Worm (Caenorhabditis elegans) whole organism, L1 larva: ENCODE measurements around the gene T28C12.2.

ENCODE experiments used
- C16A3.4 ChIP-seq: fragments of 150-350 bp; optimal IDR thresholded peaks from 2 replicates; lab custom pipeline; 2014; ENCODE audit warnings: missing biosample characterization, missing genetic modification characterization
- F16B12.6 ChIP-seq: fragments of 150-350 bp; optimal IDR thresholded peaks from 2 replicates; lab custom pipeline; 2014; ENCODE audit warnings: missing biosample characterization, missing genetic modification characterization
- aly-2 ChIP-seq: fragments of 150-350 bp; optimal IDR thresholded peaks from 2 replicates; lab custom pipeline; 2014; ENCODE audit warnings: missing biosample characterization, missing genetic modification characterization
- blmp-1 ChIP-seq: fragments of 150-350 bp; optimal IDR thresholded peaks from 2 replicates; lab custom pipeline; 2014; ENCODE audit warnings: missing biosample characterization, missing genetic modification characterization
- ceh-8 ChIP-seq: fragments of 200-800 bp; sonication (Bioruptor generic); optimal IDR thresholded peaks from 2 replicates; lab custom pipeline; 2018; ENCODE audit warnings: mild to moderate bottlenecking, missing genetic modification characterization, moderate library complexity, missing compliant biosample characterization
- ceh-88 ChIP-seq: fragments of 200-800 bp; sonication (Bioruptor generic); IDR thresholded peaks from 2 replicates; pipeline ENCODE4 v1.3.6; 2022; ENCODE audit warnings: missing genetic modification characterization, missing compliant biosample characterization
- dpl-1 ChIP-seq, 3 experiments: fragments of 150-350 bp in 2 of 3; sonication (generic microtip) in 1 of 3; optimal IDR thresholded peaks; 2 replicates each; lab custom pipeline; 2014 to 2017; ENCODE audit warnings: missing biosample characterization in 3 of 3, missing genetic modification characterization in 3 of 3, missing genetic modification reagents in 3 of 3
- dsc-1 ChIP-seq: sonication (generic microtip); optimal IDR thresholded peaks from 2 replicates; lab custom pipeline; 2016; ENCODE audit warnings: mild to moderate bottlenecking, missing genetic modification characterization, missing compliant biosample characterization
- efl-1 ChIP-seq, 4 experiments: fragments of 150-350 bp; optimal IDR thresholded peaks in 3 of 4; peaks in 1 of 4; 1 replicate in 1 of 4; 2 replicates in 3 of 4; lab custom pipeline; 2014; ENCODE audit warnings: missing biosample characterization in 2 of 4, missing genetic modification characterization in 2 of 4, missing genetic modification reagents in 2 of 4
- efl-3 ChIP-seq: fragments of 200-800 bp; sonication (Bioruptor generic); optimal IDR thresholded peaks from 2 replicates; lab custom pipeline; 2018; ENCODE audit warnings: mild to moderate bottlenecking, missing genetic modification characterization, missing compliant biosample characterization
- egl-13 ChIP-seq: sonication (generic microtip); optimal IDR thresholded peaks from 2 replicates; lab custom pipeline; 2016; ENCODE audit warnings: missing genotype, missing genetic modification reagents, missing genetic modification characterization, missing compliant biosample characterization
- elt-3 ChIP-seq, 6 experiments: fragments of 150-350 bp in 1 of 6; sonication (generic microtip); optimal IDR thresholded peaks; 2 replicates each; lab custom pipeline; 2017 to 2018; ENCODE audit warnings: missing biosample characterization in 6 of 6, missing genetic modification characterization in 6 of 6, inconsistent platforms in 1 of 6
- fkh-10 ChIP-seq: sonication (generic microtip); optimal IDR thresholded peaks from 2 replicates; lab custom pipeline; 2017; ENCODE audit warnings: missing biosample characterization, missing genetic modification reagents, missing genetic modification characterization
- grh-1 ChIP-seq: fragments of 200-800 bp; sonication (Bioruptor generic); IDR thresholded peaks from 2 replicates; pipeline ENCODE4 v1.3.6; 2022; ENCODE audit warnings: missing genetic modification reagents, missing genetic modification characterization, missing compliant biosample characterization
- irx-1 ChIP-seq: sonication (generic microtip); optimal IDR thresholded peaks from 2 replicates; lab custom pipeline; 2016; ENCODE audit warnings: missing genetic modification characterization, missing compliant biosample characterization
- jun-1 ChIP-seq: fragments of 150-350 bp; optimal IDR thresholded peaks from 2 replicates; lab custom pipeline; 2014; ENCODE audit warnings: missing biosample characterization, missing genetic modification reagents, missing genetic modification characterization
- lin-13 ChIP-seq: fragments of 150-350 bp; optimal IDR thresholded peaks from 2 replicates; lab custom pipeline; 2014; ENCODE audit warnings: missing biosample characterization, missing genetic modification reagents, missing genetic modification characterization
- lin-14 ChIP-seq: fragments of 200-800 bp; sonication (Bioruptor generic); optimal IDR thresholded peaks from 2 replicates; lab custom pipeline; 2018; ENCODE audit warnings: mild to moderate bottlenecking, missing genetic modification characterization, moderate library complexity, missing compliant biosample characterization
- lin-15B ChIP-seq: fragments of 150-350 bp; sonication (generic microtip); optimal IDR thresholded peaks from 3 replicates; lab custom pipeline; 2014; ENCODE audit warnings: missing biosample characterization, missing genetic modification characterization
- lin-39 ChIP-seq: fragments of 150-350 bp; optimal IDR thresholded peaks from 2 replicates; lab custom pipeline; 2014; ENCODE audit warnings: missing biosample characterization, missing genetic modification reagents, missing genetic modification characterization
- lir-3 ChIP-seq: sonication (generic microtip); optimal IDR thresholded peaks from 2 replicates; lab custom pipeline; 2016; ENCODE audit warnings: mild to moderate bottlenecking, missing genetic modification characterization, moderate library complexity, missing compliant biosample characterization; ENCODE audit not compliant: poor library complexity
- lsy-2 ChIP-seq, 2 experiments: fragments of 150-350 bp; optimal IDR thresholded peaks; 2 replicates each; lab custom pipeline; 2014; ENCODE audit warnings: missing biosample characterization in 2 of 2, missing genetic modification characterization in 2 of 2
- mab-9 ChIP-seq: fragments of 200-800 bp; sonication (Bioruptor generic); IDR thresholded peaks from 2 replicates; pipeline ENCODE4 v1.3.6; 2022; ENCODE audit warnings: missing genetic modification reagents, missing genetic modification characterization, missing compliant biosample characterization
- mef-2 ChIP-seq: fragments of 150-350 bp; optimal IDR thresholded peaks from 2 replicates; lab custom pipeline; 2014; ENCODE audit warnings: missing biosample characterization, missing genetic modification characterization
- nhr-11 ChIP-seq: fragments of 150-350 bp; optimal IDR thresholded peaks from 2 replicates; lab custom pipeline; 2014; ENCODE audit warnings: missing biosample characterization, missing genetic modification characterization
- nhr-19 ChIP-seq: fragments of 200-800 bp; sonication (Bioruptor generic); conservative IDR thresholded peaks from 2 replicates; pipeline ENCODE4 v1.3.6; 2022; ENCODE audit warnings: missing genetic modification characterization, missing compliant biosample characterization
- nhr-20 ChIP-seq: sonication (generic microtip); optimal IDR thresholded peaks from 2 replicates; lab custom pipeline; 2016; ENCODE audit warnings: mild to moderate bottlenecking, missing genetic modification characterization, missing compliant biosample characterization
- nhr-237 ChIP-seq: fragments of 150-350 bp; optimal IDR thresholded peaks from 2 replicates; lab custom pipeline; 2014; ENCODE audit warnings: missing biosample characterization, missing genetic modification characterization
- nhr-28 ChIP-seq: fragments of 150-350 bp; optimal IDR thresholded peaks from 2 replicates; lab custom pipeline; 2014; ENCODE audit warnings: missing biosample characterization, missing genetic modification characterization
- nhr-71 ChIP-seq: sonication (generic microtip); optimal IDR thresholded peaks from 2 replicates; lab custom pipeline; 2016; ENCODE audit warnings: mild to moderate bottlenecking, missing genetic modification characterization, moderate library complexity, missing compliant biosample characterization
- nhr-76 ChIP-seq: sonication (generic microtip); optimal IDR thresholded peaks from 2 replicates; lab custom pipeline; 2017; ENCODE audit warnings: missing biosample characterization, missing genetic modification characterization
- nhr-85 ChIP-seq: sonication (generic microtip); peaks from one replicate; lab custom pipeline; 2016; ENCODE audit warnings: missing genetic modification characterization, inconsistent platforms, missing compliant biosample characterization
- nhr-90 ChIP-seq: sonication (generic microtip); optimal IDR thresholded peaks from 2 replicates; lab custom pipeline; 2016; ENCODE audit warnings: mild to moderate bottlenecking, missing genetic modification characterization, missing compliant biosample characterization; ENCODE audit not compliant: poor library complexity
- pax-3 ChIP-seq: fragments of 200-800 bp; sonication (Bioruptor generic); optimal IDR thresholded peaks from 2 replicates; lab custom pipeline; 2018; ENCODE audit warnings: mild to moderate bottlenecking, missing genetic modification characterization, moderate library complexity, missing compliant biosample characterization
- pqm-1 ChIP-seq: sonication (generic microtip); optimal IDR thresholded peaks from 3 replicates; lab custom pipeline; 2017; ENCODE audit warnings: missing biosample characterization, missing genetic modification characterization
- rnt-1 ChIP-seq: sonication (generic microtip); optimal IDR thresholded peaks from 2 replicates; lab custom pipeline; 2016; ENCODE audit warnings: mild to moderate bottlenecking, missing genetic modification characterization, moderate library complexity, missing compliant biosample characterization
- snu-23 ChIP-seq: sonication (generic microtip); optimal IDR thresholded peaks from 2 replicates; lab custom pipeline; 2016; ENCODE audit warnings: missing genetic modification characterization, missing compliant biosample characterization
- swsn-7 ChIP-seq: sonication (generic microtip); optimal IDR thresholded peaks from 2 replicates; lab custom pipeline; 2016; ENCODE audit warnings: missing genetic modification characterization, missing compliant biosample characterization
- tbx-2 ChIP-seq: sonication (generic microtip); optimal IDR thresholded peaks from 2 replicates; lab custom pipeline; 2016; ENCODE audit warnings: missing genetic modification characterization, missing compliant biosample characterization
- tlp-1 ChIP-seq: fragments of 150-350 bp; optimal IDR thresholded peaks from 2 replicates; lab custom pipeline; 2014; ENCODE audit warnings: missing biosample characterization, missing genetic modification characterization
- unc-130 ChIP-seq: fragments of 150-350 bp; optimal IDR thresholded peaks from 2 replicates; lab custom pipeline; 2017; ENCODE audit warnings: missing biosample characterization, missing genetic modification characterization, inconsistent platforms
- unc-30 ChIP-seq: sonication (generic microtip); optimal IDR thresholded peaks from 2 replicates; lab custom pipeline; 2017; ENCODE audit warnings: missing biosample characterization, missing genetic modification characterization
- unc-86 ChIP-seq: sonication (generic microtip); optimal IDR thresholded peaks from 2 replicates; lab custom pipeline; 2016; ENCODE audit warnings: missing genetic modification characterization, missing compliant biosample characterization
- unc-98 ChIP-seq: fragments of 200-800 bp; sonication (Bioruptor generic); IDR thresholded peaks from 2 replicates; pipeline ENCODE4 v1.3.6; 2022; ENCODE audit warnings: missing genetic modification characterization, missing compliant biosample characterization
- vab-15 ChIP-seq: sonication (generic microtip); optimal IDR thresholded peaks from 2 replicates; lab custom pipeline; 2017; ENCODE audit warnings: missing genotype, mild to moderate bottlenecking, missing genetic modification characterization, missing compliant biosample characterization
- ztf-4 ChIP-seq: fragments of 150-350 bp; optimal IDR thresholded peaks from 2 replicates; lab custom pipeline; 2014; ENCODE audit warnings: missing biosample characterization, missing genetic modification characterization

Gene T28C12.2

DNA sequence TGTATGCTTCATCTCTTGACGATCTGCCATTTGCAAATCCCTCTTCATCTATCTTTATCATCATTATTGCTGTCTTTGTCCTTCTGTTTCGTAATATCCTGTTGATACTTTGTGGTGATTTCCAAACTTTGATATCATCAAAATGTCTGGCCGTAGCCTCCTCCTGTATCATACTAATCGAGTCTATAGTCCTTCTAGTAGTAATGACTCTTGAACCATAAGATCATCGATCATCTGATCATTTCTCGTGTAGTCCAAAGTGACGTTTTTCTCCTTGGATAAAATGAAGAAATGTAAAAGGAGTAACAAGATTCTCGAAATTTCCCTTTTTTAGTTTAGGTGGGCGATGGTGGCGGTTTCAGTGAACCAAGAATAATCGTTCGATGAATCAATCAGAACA is 9.6 kb upstream of the T28C12.2 start (continued):
- TF ChIP-seq pax-3 (tag; lab: Kevin White, UChicago): no peak
- TF ChIP-seq aly-2 (tag; lab: Kevin White, UChicago): no peak
- TF ChIP-seq swsn-7 (tag; lab: Kevin White, UChicago): no peak
- TF ChIP-seq lir-3 (tag; lab: Kevin White, UChicago): no peak
- no peak for TF ChIP-seq unc-130 (tag; lab: Kevin White, UChicago)
- TF ChIP-seq snu-23 (GFP tag; lab: Kevin White, UChicago): peak; percentile 31
- no peak for TF ChIP-seq lsy-2 (tag; optimal IDR thresholded peaks at IDR 0.05; lab: Kevin White, UChicago)
- TF ChIP-seq mab-9 (GFP tag; lab: Robert Waterston, UW): no peak
- TF ChIP-seq pqm-1 (tag; lab: Kevin White, UChicago): no peak
- no peak for TF ChIP-seq unc-86 (tag; lab: Kevin White, UChicago)
- no peak for TF ChIP-seq nhr-28 (tag; lab: Kevin White, UChicago)
- TF ChIP-seq nhr-85 (tag; lab: Kevin White, UChicago): peak; percentile 96
- TF ChIP-seq fkh-10 (GFP tag; lab: Kevin White, UChicago): no peak
- TF ChIP-seq ztf-4: no peak
- no peak for TF ChIP-seq lin-13 (GFP tag; lab: Kevin White, UChicago)
- TF ChIP-seq blmp-1 (tag; lab: Kevin White, UChicago): peak; percentile 47
- no peak for TF ChIP-seq unc-98 (GFP tag; lab: Robert Waterston, UW)
- TF ChIP-seq nhr-71 (tag; lab: Kevin White, UChicago): peak; percentile 69
- peak; percentile 16 for TF ChIP-seq tbx-2 (tag; lab: Kevin White, UChicago)
- TF ChIP-seq tlp-1 (tag; lab: Kevin White, UChicago): no peak
- no peak for TF ChIP-seq mef-2 (tag; lab: Kevin White, UChicago)
- peak in 5 of 6 experiments; percentile 60 to 88 (median 84) for TF ChIP-seq elt-3 (tag; optimal IDR thresholded peaks at IDR 0.05; lab: Kevin White, UChicago)
- TF ChIP-seq ceh-8 (GFP tag; lab: Kevin White, UChicago): no peak
- no peak for TF ChIP-seq egl-13 (tag; lab: Kevin White, UChicago)
- no peak for TF ChIP-seq C16A3.4 (tag; lab: Kevin White, UChicago)
- no peak for TF ChIP-seq vab-15 (tag; lab: Kevin White, UChicago)
- TF ChIP-seq lin-39 (tag; lab: Kevin White, UChicago): no peak
- no peak for TF ChIP-seq unc-30 (tag; lab: Kevin White, UChicago)
- no peak for TF ChIP-seq efl-3
- TF ChIP-seq irx-1 (tag; lab: Kevin White, UChicago): no peak
- TF ChIP-seq jun-1 (tag; lab: Kevin White, UChicago): no peak
- TF ChIP-seq nhr-237 (tag; lab: Kevin White, UChicago): no peak
- no peak for TF ChIP-seq rnt-1 (tag; lab: Kevin White, UChicago)
- TF ChIP-seq nhr-76 (tag; lab: Kevin White, UChicago): no peak
- TF ChIP-seq dpl-1 (GFP tag; optimal IDR thresholded peaks at IDR 0.05; lab: Kevin White, UChicago): no peak
- no peak for TF ChIP-seq F16B12.6 (tag; lab: Kevin White, UChicago)
- peak; percentile 26 for TF ChIP-seq nhr-90 (tag; lab: Kevin White, UChicago)
- no peak for TF ChIP-seq ceh-88 (GFP tag; lab: Robert Waterston, UW)

DNA sequence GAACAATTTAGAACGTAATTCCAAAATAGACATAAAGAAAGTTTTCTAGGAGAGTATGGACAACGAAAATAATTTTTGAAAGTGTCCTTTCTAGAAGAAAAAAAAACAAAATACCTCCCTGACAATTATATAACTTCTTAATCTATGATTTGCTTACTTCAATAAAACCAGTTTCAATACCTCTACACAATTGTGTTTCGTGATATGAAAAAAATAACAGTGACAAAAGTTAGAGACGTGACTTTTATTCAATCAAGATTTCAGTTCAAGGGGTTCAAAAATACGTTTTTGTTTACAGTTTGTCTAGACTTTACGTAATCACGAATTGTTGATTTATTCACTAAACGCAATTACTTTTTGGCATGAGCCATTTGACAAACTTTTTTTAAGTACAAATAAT is 7.7 kb upstream of the T28C12.2 start:
- TF ChIP-seq dsc-1 (tag; lab: Kevin White, UChicago) (no peak), elt-3 (tag; optimal IDR thresholded peaks at IDR 0.05; lab: Kevin White, UChicago) (peak in 1 of 6 experiments; percentile 22)

DNA sequence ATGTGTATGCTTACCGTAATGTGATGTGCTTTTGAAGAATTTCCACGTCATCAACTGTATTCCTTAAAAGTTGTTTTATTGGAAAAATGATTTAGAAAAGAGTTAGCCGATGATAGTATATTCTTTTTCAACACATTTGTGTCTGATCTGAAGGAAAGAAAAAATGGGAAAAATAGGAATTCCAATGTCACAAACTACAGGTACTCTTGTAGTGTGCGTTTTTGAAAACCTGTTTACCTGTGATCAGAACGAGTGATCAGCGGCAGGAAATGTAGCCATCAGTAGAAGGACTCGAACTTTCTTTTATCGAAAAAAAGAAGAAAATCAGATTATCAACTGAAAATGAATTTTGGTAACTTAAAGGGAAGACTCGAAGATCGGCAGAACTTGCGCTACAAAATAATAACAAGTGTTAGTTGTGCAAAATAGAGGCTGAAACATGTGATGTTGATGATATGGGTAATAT is 7.2 kb upstream of the T28C12.2 start, which contains the start of gene T28C12.15:
TSS of gene T28C12.15 (minus strand) at position 51 of the 466 bp plus-strand sequence.
- no peak for TF ChIP-seq tbx-2 (tag; lab: Kevin White, UChicago)
- peak; percentile 33 for TF ChIP-seq lin-14 (GFP tag; lab: Kevin White, UChicago)
- TF ChIP-seq fkh-10 (GFP tag; lab: Kevin White, UChicago): no peak
- peak; percentile 53 for TF ChIP-seq blmp-1 (tag; lab: Kevin White, UChicago)
- TF ChIP-seq nhr-11: no peak
- TF ChIP-seq snu-23 (GFP tag; lab: Kevin White, UChicago): peak; percentile 39
- TF ChIP-seq irx-1 (tag; lab: Kevin White, UChicago): no peak
- TF ChIP-seq nhr-20 (tag; lab: Kevin White, UChicago): peak; percentile 59
- TF ChIP-seq nhr-85 (tag; lab: Kevin White, UChicago): peak; percentile 78
- peak; percentile 64; the same call in 1 of the 2 replicates for TF ChIP-seq grh-1 (GFP tag; lab: Robert Waterston, UW)
- no peak for TF ChIP-seq lsy-2 (tag; optimal IDR thresholded peaks at IDR 0.05; lab: Kevin White, UChicago)
- TF ChIP-seq lin-15B (tag; lab: Kevin White, UChicago): no peak
- TF ChIP-seq dsc-1 (tag; lab: Kevin White, UChicago): no peak
- TF ChIP-seq nhr-19 (GFP tag; lab: Robert Waterston, UW): no peak
- no peak for TF ChIP-seq C16A3.4 (tag; lab: Kevin White, UChicago)
- peak; percentile 28 for TF ChIP-seq nhr-71 (tag; lab: Kevin White, UChicago)
- TF ChIP-seq efl-1 (optimal IDR thresholded peaks at IDR 0.05; lab: Kevin White, UChicago): no peak
- no peak for TF ChIP-seq efl-1 (GFP tag; optimal IDR thresholded peaks at IDR 0.05 in 1 of 2; lab: Kevin White, UChicago)
- TF ChIP-seq, all 84 proteins: peak for 7
